Fruit fly (Drosophila melanogaster) whole organism, embryonic: ENCODE measurements around the gene Taf10.

ENCODE experiments used
- Bdp1 ChIP-seq: fragments of 200-800 bp; sonication (Bioruptor generic); optimal IDR thresholded peaks from 3 replicates; lab custom pipeline; 2016; ENCODE audit warnings: missing biosample characterization, missing genetic modification characterization
- CG10565 ChIP-seq: fragments of 200-800 bp; sonication (Bioruptor generic); optimal IDR thresholded peaks from 3 replicates; lab custom pipeline; 2016; ENCODE audit warnings: missing biosample characterization, mild to moderate bottlenecking, missing genetic modification characterization
- CG10959 ChIP-seq: fragments of 200-800 bp; sonication (Bioruptor generic); IDR thresholded peaks from 2 replicates; pipeline ENCODE4 v1.3.6; 2022; ENCODE audit warnings: missing biosample characterization, missing genetic modification characterization
- CG11695 ChIP-seq: fragments of 200-800 bp; sonication (Bioruptor generic); IDR thresholded peaks from 3 replicates; pipeline ENCODE4 v1.3.6; 2022; ENCODE audit warnings: missing biosample characterization, missing genetic modification characterization
- CG12071 ChIP-seq: fragments of 200-800 bp; sonication (Bioruptor generic); optimal IDR thresholded peaks from 3 replicates; lab custom pipeline; 2018; ENCODE audit warnings: missing biosample characterization, mild to moderate bottlenecking, missing genetic modification characterization
- CG12219 ChIP-seq: fragments of 200-800 bp; sonication (Bioruptor generic); optimal IDR thresholded peaks from 3 replicates; lab custom pipeline; 2018; ENCODE audit warnings: missing biosample characterization, mild to moderate bottlenecking, missing genetic modification characterization
- CG12659 ChIP-seq: fragments of 200-800 bp; sonication (Bioruptor generic); optimal IDR thresholded peaks from 3 replicates; lab custom pipeline; 2017; ENCODE audit warnings: mild to moderate bottlenecking, missing biosample characterization, missing genetic modification reagents, missing genetic modification characterization
- CG12942 ChIP-seq: fragments of 200-800 bp; sonication (Bioruptor generic); optimal IDR thresholded peaks from 3 replicates; lab custom pipeline; 2016; ENCODE audit warnings: missing biosample characterization, missing genetic modification characterization
- CG13287 ChIP-seq: fragments of 200-800 bp; sonication (Bioruptor generic); IDR thresholded peaks from 2 replicates; pipeline ENCODE4 v1.3.6; 2022; ENCODE audit warnings: missing biosample characterization, missing genetic modification characterization; ENCODE audit not compliant: partially characterized antibody
- CG13296 ChIP-seq: fragments of 200-800 bp; sonication (Bioruptor generic); optimal IDR thresholded peaks from 3 replicates; lab custom pipeline; 2018; ENCODE audit warnings: missing biosample characterization, mild to moderate bottlenecking, missing genetic modification characterization
- CG1529 ChIP-seq: fragments of 200-800 bp; sonication (Bioruptor generic); optimal IDR thresholded peaks from 3 replicates; lab custom pipeline; 2018; ENCODE audit warnings: missing biosample characterization, missing genetic modification characterization
- CG15696 ChIP-seq: fragments of 200-800 bp; sonication (Bioruptor generic); optimal IDR thresholded peaks from 2 replicates; lab custom pipeline; 2019; ENCODE audit warnings: missing biosample characterization, mild to moderate bottlenecking, missing genetic modification characterization, moderate library complexity
- CG18764 ChIP-seq: fragments of 200-800 bp; sonication (Bioruptor generic); optimal IDR thresholded peaks from 3 replicates; lab custom pipeline; 2016; ENCODE audit warnings: missing biosample characterization, missing genetic modification characterization
- CG2116 ChIP-seq: fragments of 200-800 bp; sonication (Bioruptor generic); optimal IDR thresholded peaks from 3 replicates; lab custom pipeline; 2018; ENCODE audit warnings: missing biosample characterization, mild to moderate bottlenecking, missing genetic modification characterization
- CG30020 ChIP-seq: fragments of 200-800 bp; optimal IDR thresholded peaks from 2 replicates; lab custom pipeline; 2019; ENCODE audit warnings: missing biosample characterization, mild to moderate bottlenecking, missing genetic modification characterization, moderate library complexity
- CG33213 ChIP-seq: fragments of 200-800 bp; sonication (Bioruptor generic); optimal IDR thresholded peaks from 3 replicates; lab custom pipeline; 2016; ENCODE audit warnings: missing biosample characterization, missing genetic modification characterization
- CG34376 ChIP-seq: fragments of 200-800 bp; sonication (Bioruptor generic); optimal IDR thresholded peaks from 2 replicates; lab custom pipeline; 2018; ENCODE audit warnings: missing biosample characterization, mild to moderate bottlenecking, missing genetic modification characterization
- CG5180 ChIP-seq: fragments of 200-800 bp; sonication (Bioruptor generic); optimal IDR thresholded peaks from 3 replicates; lab custom pipeline; 2017; ENCODE audit warnings: missing biosample characterization, missing genetic modification characterization, mild to moderate bottlenecking, moderate library complexity, missing genetic modification reagents
- CG7745 ChIP-seq: fragments of 200-800 bp; sonication (Bioruptor generic); optimal IDR thresholded peaks from 2 replicates; lab custom pipeline; 2018; ENCODE audit warnings: missing biosample characterization, mild to moderate bottlenecking, missing genetic modification characterization, moderate library complexity
- CG8944 ChIP-seq: fragments of 200-800 bp; sonication (Bioruptor generic); optimal IDR thresholded peaks from 3 replicates; lab custom pipeline; 2016; ENCODE audit warnings: missing biosample characterization, missing genetic modification characterization
- CHES-1-like ChIP-seq: fragments of 200-800 bp; sonication (Bioruptor generic); optimal IDR thresholded peaks from 2 replicates; lab custom pipeline; 2016; ENCODE audit warnings: missing biosample characterization, missing genetic modification characterization
- Dip2 ChIP-seq: fragments of 200-800 bp; sonication (Bioruptor generic); IDR thresholded peaks from 2 replicates; pipeline ENCODE4 v1.3.6; 2022; ENCODE audit warnings: missing biosample characterization, missing genetic modification characterization
- H15 ChIP-seq: fragments of 200-800 bp; sonication (Bioruptor generic); IDR thresholded peaks from 3 replicates; pipeline ENCODE4 v1.3.6; 2022; ENCODE audit warnings: missing biosample characterization, missing genetic modification characterization
- HLH3B ChIP-seq: fragments of 200-800 bp; sonication (Bioruptor generic); IDR thresholded peaks from 2 replicates; pipeline ENCODE4 v1.3.6; 2022; ENCODE audit warnings: missing biosample characterization, missing genetic modification characterization
- MESR4 ChIP-seq: fragments of 200-800 bp; sonication (Bioruptor generic); optimal IDR thresholded peaks from 2 replicates; lab custom pipeline; 2018; ENCODE audit warnings: missing biosample characterization, mild to moderate bottlenecking, missing genetic modification characterization, moderate library complexity
- NFAT ChIP-seq: fragments of 200-800 bp; sonication (Bioruptor generic); IDR thresholded peaks from 2 replicates; pipeline ENCODE4 v1.3.6; 2022; ENCODE audit warnings: missing biosample characterization, missing genetic modification characterization
- Nf-YC ChIP-seq: fragments of 200-800 bp; optimal IDR thresholded peaks from 3 replicates; lab custom pipeline; 2019; ENCODE audit warnings: missing biosample characterization, mild to moderate bottlenecking, missing genetic modification characterization, moderate library complexity
- NfI ChIP-seq: fragments of 200-800 bp; sonication (Bioruptor generic); optimal IDR thresholded peaks from 3 replicates; lab custom pipeline; 2018; ENCODE audit warnings: missing biosample characterization, mild to moderate bottlenecking, missing genetic modification characterization, moderate library complexity
- Sin3A ChIP-seq: fragments of >200 bp; optimal IDR thresholded peaks from 2 replicates; lab custom pipeline; 2018
- Six4 ChIP-seq: fragments of 200-800 bp; sonication (Bioruptor generic); optimal IDR thresholded peaks from 2 replicates; lab custom pipeline; 2016; ENCODE audit warnings: missing biosample characterization, missing genetic modification characterization
- Spps ChIP-seq: fragments of 200-800 bp; sonication (Bioruptor generic); optimal IDR thresholded peaks from 2 replicates; lab custom pipeline; 2018; ENCODE audit warnings: missing biosample characterization, mild to moderate bottlenecking, missing genetic modification characterization
- ara ChIP-seq: fragments of 200-800 bp; sonication (Bioruptor generic); IDR thresholded peaks from 2 replicates; pipeline ENCODE4 v1.3.6; 2022; ENCODE audit warnings: missing biosample characterization, missing genetic modification characterization
- br ChIP-seq: fragments of >200 bp; optimal IDR thresholded peaks from 2 replicates; lab custom pipeline; 2017
- chif ChIP-seq, 2 experiments: fragments of 200-800 bp; sonication (Bioruptor generic); optimal IDR thresholded peaks; 3 replicates each; lab custom pipeline; 2016; ENCODE audit warnings: missing biosample characterization in 2 of 2, missing genetic modification characterization in 2 of 2
- chinmo ChIP-seq: fragments of 200-800 bp; sonication (Bioruptor generic); IDR thresholded peaks from 4 replicates; pipeline ENCODE4 v1.3.6; 2022; ENCODE audit warnings: missing biosample characterization, missing genetic modification characterization; ENCODE audit not compliant: partially characterized antibody
- dm ChIP-seq: fragments of 200-800 bp; sonication (Bioruptor generic); optimal IDR thresholded peaks from 3 replicates; lab custom pipeline; 2016; ENCODE audit warnings: missing biosample characterization, missing genetic modification characterization
- dpn ChIP-seq, 2 experiments: fragments of 200-800 bp; sonication (Bioruptor generic); optimal IDR thresholded peaks; 3 replicates each; lab custom pipeline; 2016; ENCODE audit warnings: missing biosample characterization in 2 of 2, missing genetic modification characterization in 2 of 2
- fu2 ChIP-seq: fragments of 200-800 bp; sonication (Bioruptor generic); optimal IDR thresholded peaks from 2 replicates; lab custom pipeline; 2016; ENCODE audit warnings: missing biosample characterization, missing genetic modification characterization
- gfzf ChIP-seq: fragments of 200-800 bp; sonication (Bioruptor generic); optimal IDR thresholded peaks from 2 replicates; lab custom pipeline; 2016; ENCODE audit warnings: missing biosample characterization, mild to moderate bottlenecking, missing genetic modification characterization, moderate library complexity
- gt ChIP-seq: fragments of 200-800 bp; sonication (Bioruptor generic); IDR thresholded peaks from 2 replicates; pipeline ENCODE4 v1.3.6; 2022; ENCODE audit warnings: missing biosample characterization, missing genetic modification characterization
- lilli ChIP-seq: fragments of 200-800 bp; sonication (Bioruptor generic); optimal IDR thresholded peaks from 3 replicates; lab custom pipeline; 2016; ENCODE audit warnings: missing biosample characterization, missing genetic modification characterization
- lmd ChIP-seq: fragments of 200-800 bp; sonication (Bioruptor generic); IDR thresholded peaks from 2 replicates; pipeline ENCODE4 v1.3.6; 2022; ENCODE audit warnings: missing biosample characterization, missing genetic modification characterization
- org-1 ChIP-seq: fragments of 200-800 bp; sonication (Bioruptor generic); optimal IDR thresholded peaks from 2 replicates; lab custom pipeline; 2017; ENCODE audit warnings: missing biosample characterization, missing genetic modification characterization
- phol ChIP-seq: fragments of 200-800 bp; sonication (Bioruptor generic); optimal IDR thresholded peaks from 3 replicates; lab custom pipeline; 2018; ENCODE audit warnings: missing biosample characterization, mild to moderate bottlenecking, missing genetic modification characterization, moderate library complexity
- pzg ChIP-seq: fragments of 200-800 bp; sonication (Bioruptor generic); optimal IDR thresholded peaks from 3 replicates; lab custom pipeline; 2018; ENCODE audit warnings: missing biosample characterization, mild to moderate bottlenecking, missing genetic modification characterization, moderate library complexity
- sd ChIP-seq: fragments of 200-800 bp; sonication (Bioruptor generic); optimal IDR thresholded peaks from 3 replicates; lab custom pipeline; 2018; ENCODE audit warnings: missing biosample characterization, mild to moderate bottlenecking, missing genetic modification characterization, moderate library complexity
- sens-2 ChIP-seq: fragments of 200-800 bp; sonication (Bioruptor generic); IDR thresholded peaks from 2 replicates; pipeline ENCODE4 v1.3.6; 2022; ENCODE audit warnings: missing biosample characterization, missing genetic modification characterization
- sna ChIP-seq: fragments of 200-800 bp; sonication (Bioruptor generic); IDR thresholded peaks from 2 replicates; pipeline ENCODE4 v1.3.6; 2022; ENCODE audit warnings: missing biosample characterization, missing genetic modification characterization; ENCODE audit not compliant: partially characterized antibody
- tio ChIP-seq: fragments of 200-800 bp; sonication (Bioruptor generic); optimal IDR thresholded peaks from 2 replicates; lab custom pipeline; 2017; ENCODE audit warnings: missing biosample characterization, missing genetic modification characterization, inconsistent platforms
- tll ChIP-seq, 2 experiments: fragments of 200-800 bp in 1 of 2; fragments of >200 bp in 1 of 2; sonication (Bioruptor generic) in 1 of 2; optimal IDR thresholded peaks; 2 replicates each; lab custom pipeline; 2017 to 2019; ENCODE audit warnings: missing biosample characterization in 2 of 2, missing genetic modification characterization in 2 of 2, mild to moderate bottlenecking in 1 of 2, moderate library complexity in 1 of 2
- wdn ChIP-seq: fragments of 200-800 bp; sonication (Bioruptor generic); IDR thresholded peaks from 2 replicates; pipeline ENCODE4 v1.3.6; 2022; ENCODE audit warnings: missing biosample characterization, missing genetic modification characterization
- wek ChIP-seq: fragments of 200-800 bp; sonication (Bioruptor generic); optimal IDR thresholded peaks from 3 replicates; lab custom pipeline; 2018; ENCODE audit warnings: missing biosample characterization, mild to moderate bottlenecking, missing genetic modification characterization, moderate library complexity

Gene Taf10

DNA sequence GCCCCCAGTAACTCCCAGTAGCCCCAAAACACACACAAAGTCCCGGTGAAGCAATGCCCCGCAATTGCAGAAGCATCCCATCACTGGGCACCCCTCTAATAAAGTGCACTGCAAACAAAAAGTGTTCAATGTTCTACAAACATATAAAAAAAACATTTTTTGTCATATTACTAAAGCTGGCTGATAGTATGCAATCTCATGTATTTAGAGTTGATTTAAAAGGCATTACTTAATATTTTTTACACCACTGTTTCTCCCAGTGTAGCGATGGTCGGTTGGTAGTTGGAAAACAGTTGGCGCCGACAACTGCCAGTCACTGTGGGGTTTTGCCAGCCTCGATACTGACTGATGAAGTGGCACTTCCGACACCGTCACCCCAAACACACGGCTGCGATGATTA lies 47.3 kb upstream of the Taf10 start (continued):
- TF ChIP-seq phol (tag; lab: Kevin White, UChicago): no peak
- no peak for TF ChIP-seq CG1529
- peak in 1 of 2 experiments; percentile 12 for TF ChIP-seq dpn (GFP tag; optimal IDR thresholded peaks at IDR 0.05; lab: Kevin White, UChicago)
- no peak for TF ChIP-seq sens-2 (GFP tag; lab: Robert Waterston, UW)
- TF ChIP-seq CG10565 (GFP tag; lab: Kevin White, UChicago): no peak
- TF ChIP-seq CG15696 (tag; lab: Kevin White, UChicago): no peak
- TF ChIP-seq sna: no peak
- TF ChIP-seq CG12071 (GFP tag; lab: Kevin White, UChicago): no peak
- TF ChIP-seq H15 (GFP tag; lab: Robert Waterston, UW): no peak
- TF ChIP-seq Spps (tag; lab: Kevin White, UChicago): no peak
- no peak for TF ChIP-seq lilli
- TF ChIP-seq pzg (GFP tag; lab: Kevin White, UChicago): no peak
- TF ChIP-seq CG8944 (GFP tag; lab: Kevin White, UChicago): peak; percentile 14
- peak; percentile 27; the same call in 1 of the 2 replicates for TF ChIP-seq lmd (GFP tag; lab: Robert Waterston, UW)
- no peak for TF ChIP-seq CG11695
- TF ChIP-seq CG12942 (GFP tag; lab: Kevin White, UChicago): no peak
- TF ChIP-seq Bdp1 (GFP tag; lab: Kevin White, UChicago): no peak
- TF ChIP-seq CG30020 (tag; lab: Kevin White, UChicago): no peak
- TF ChIP-seq Six4: no peak
- TF ChIP-seq chinmo (GFP tag; lab: Robert Waterston, UW): no peak
- TF ChIP-seq chif (GFP tag; optimal IDR thresholded peaks at IDR 0.05; lab: Kevin White, UChicago): no peak
- no peak for TF ChIP-seq CG18764 (GFP tag; lab: Kevin White, UChicago)
- peak; percentile 5 for TF ChIP-seq NfI (GFP tag; lab: Kevin White, UChicago)
- no peak for TF ChIP-seq NFAT (GFP tag; lab: Robert Waterston, UW)
- TF ChIP-seq CG7745 (tag; lab: Kevin White, UChicago): no peak
- no peak for TF ChIP-seq CG33213
- TF ChIP-seq tll (GFP tag; optimal IDR thresholded peaks at IDR 0.05; lab: Kevin White, UChicago): no peak
- no peak for TF ChIP-seq gfzf (GFP tag; lab: Kevin White, UChicago)
- no peak for TF ChIP-seq gt (GFP tag; lab: Robert Waterston, UW)
- TF ChIP-seq MESR4 (GFP tag; lab: Kevin White, UChicago): no peak
- TF ChIP-seq CG5180 (GFP tag; lab: Kevin White, UChicago): no peak
- no peak for TF ChIP-seq CG10959
- no peak for TF ChIP-seq CHES-1-like (GFP tag; lab: Kevin White, UChicago)
- TF ChIP-seq org-1 (GFP tag; lab: Kevin White, UChicago): no peak
- no peak for TF ChIP-seq CG12219 (GFP tag; lab: Kevin White, UChicago)
- no peak for TF ChIP-seq Nf-YC (tag; lab: Kevin White, UChicago)
- no peak for TF ChIP-seq sd (tag; lab: Kevin White, UChicago)
- no peak for TF ChIP-seq br (lab: Kevin White, UChicago)
- no peak for TF ChIP-seq fu2 (GFP tag; lab: Kevin White, UChicago)
- no peak for TF ChIP-seq tio (GFP tag; lab: Kevin White, UChicago)
- TF ChIP-seq CG2116 (GFP tag; lab: Kevin White, UChicago): no peak
- TF ChIP-seq CG13287 (GFP tag; lab: Robert Waterston, UW): no peak
- no peak for TF ChIP-seq CG34376 (GFP tag; lab: Kevin White, UChicago)
- TF ChIP-seq dm (GFP tag; lab: Kevin White, UChicago): no peak
- no peak for TF ChIP-seq Dip2 (GFP tag; lab: Robert Waterston, UW)
- no peak for TF ChIP-seq CG12659 (GFP tag; lab: Kevin White, UChicago)
- TF ChIP-seq wdn: no peak
- TF ChIP-seq CG13296: no peak
- TF ChIP-seq HLH3B (GFP tag; lab: Robert Waterston, UW): 0 out of 2 replicates have a peak, but pooled peaks have one; percentile 5
- TF ChIP-seq ara (GFP tag; lab: Robert Waterston, UW): no peak
- TF ChIP-seq Sin3A (lab: Kevin White, UChicago): no peak
- TF ChIP-seq wek (GFP tag; lab: Kevin White, UChicago): no peak
